Worm (Caenorhabditis elegans): Measurements from ENCODE around the gene R04A9.1.

DNA sequence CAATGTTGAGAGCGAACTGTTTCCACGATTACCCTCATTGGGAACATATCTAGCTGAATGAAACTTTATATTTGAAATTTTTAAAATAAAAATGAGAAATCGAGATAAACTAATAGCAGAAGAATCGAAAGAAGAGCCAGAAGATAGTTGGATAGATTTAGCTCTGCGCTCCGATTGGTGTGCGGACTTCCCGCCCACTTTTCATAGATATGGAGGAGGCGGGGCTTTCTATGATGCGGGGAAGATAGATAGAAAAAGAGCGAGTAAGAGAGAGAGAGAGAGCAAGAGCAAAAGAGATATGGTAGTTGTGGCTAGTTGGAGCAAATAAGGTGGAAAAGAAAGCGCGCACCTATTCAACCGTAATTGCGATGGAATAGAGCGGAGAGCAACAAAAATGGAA, 29.1 kb downstream of the R04A9.1 start, which contains the start of gene dve-1:
- TF ChIP-seq pha-4 (tag; optimal IDR thresholded peaks at IDR 0.05) (no peak), nhr-77 (tag; optimal IDR thresholded peaks at IDR 0.05) (no peak), snpc-4 (tag; optimal IDR thresholded peaks at IDR 0.05) (no peak), egl-27 (tag; optimal IDR thresholded peaks at IDR 0.05) (no peak), elt-2 (tag; optimal IDR thresholded peaks at IDR 0.05) (no peak), ama-1 (optimal IDR thresholded peaks at IDR 0.05) (no peak), R02D3.7 (tag; optimal IDR thresholded peaks at IDR 0.05) (no peak), nhr-237 (tag; optimal IDR thresholded peaks at IDR 0.05) (no peak), unc-39 (tag; optimal IDR thresholded peaks at IDR 0.05) (no peak), unc-62 (GFP tag; optimal IDR thresholded peaks at IDR 0.05) (no peak)
